Fruit fly (Drosophila melanogaster) whole organism: ENCODE results near the gene Uvrag.

ENCODE experiments used
- CG8478 ChIP-seq: fragments of >200 bp; optimal IDR thresholded peaks from 2 replicates; lab custom pipeline; 2018; ENCODE audit warnings: inconsistent platforms
- Dll ChIP-seq: fragments of >200 bp; optimal IDR thresholded peaks from 2 replicates; lab custom pipeline; 2017
- EcR ChIP-seq, 2 experiments: fragments of >200 bp; optimal IDR thresholded peaks; 2 replicates each; lab custom pipeline; 2017; ENCODE audit warnings: missing biosample characterization in 2 of 2, missing genetic modification characterization in 2 of 2, missing genetic modification reagents in 2 of 2
- pan ChIP-seq: fragments of >200 bp; optimal IDR thresholded peaks from 2 replicates; lab custom pipeline; 2017
- psq ChIP-seq: fragments of >200 bp; optimal IDR thresholded peaks from 2 replicates; lab custom pipeline; 2017
- usp ChIP-seq: fragments of >200 bp; optimal IDR thresholded peaks from 2 replicates; lab custom pipeline; 2017; ENCODE audit warnings: missing biosample characterization, missing genetic modification characterization, mixed read lengths

The Uvrag gene

dm6 chr2L:13304488-13304887 lies 17.9 kb downstream of the Uvrag start, which contains the start of gene CG16825:
TSS of gene CG16825 (plus strand) at chr2L:13304788.
- no peak for TF ChIP-seq usp (GFP tag; lab: Kevin White, UChicago)
- TF ChIP-seq EcR (GFP tag; optimal IDR thresholded peaks at IDR 0.05; lab: Kevin White, UChicago): no peak
- TF ChIP-seq CG8478: no peak
- TF ChIP-seq psq: no peak
- TF ChIP-seq Dll (lab: Kevin White, UChicago): no peak
- no peak for TF ChIP-seq pan

dm6 chr2L:13305000-13305399 lies 18.4 kb downstream of the Uvrag start:
- no peak for TF ChIP-seq pan
- TF ChIP-seq psq: no peak
- TF ChIP-seq EcR (GFP tag; optimal IDR thresholded peaks at IDR 0.05; lab: Kevin White, UChicago): no peak
- TF ChIP-seq Dll (lab: Kevin White, UChicago): no peak
- no peak for TF ChIP-seq CG8478
- no peak for TF ChIP-seq usp (GFP tag; lab: Kevin White, UChicago)

dm6 chr2L:13306655-13307054 lies 20.1 kb downstream of the Uvrag start, which contains the start of gene CG43779:
TSS of gene CG43779 (minus strand) at chr2L:13306755.
- TF ChIP-seq usp (GFP tag; lab: Kevin White, UChicago) (no peak), psq (no peak), pan (no peak), EcR (GFP tag; optimal IDR thresholded peaks at IDR 0.05; lab: Kevin White, UChicago) (no peak), CG8478 (no peak)

dm6 chr2L:13325823-13326222 lies 39.2 kb downstream of the Uvrag start:
- TF ChIP-seq Dll (lab: Kevin White, UChicago) (no peak), pan (no peak), CG8478 (no peak)

- TF ChIP-seq Dll (lab: Kevin White, UChicago) (no peak), EcR (GFP tag; optimal IDR thresholded peaks at IDR 0.05; lab: Kevin White, UChicago) (no peak), pan (no peak), usp (GFP tag; lab: Kevin White, UChicago) (no peak), psq (no peak), CG8478 (no peak)
Observed at dm6 chr2L:13331021-13331420, 44.4 kb downstream of the Uvrag start, which contains the start of gene hbt. TSS of gene hbt (minus strand) at chr2L:13331121.

- TF ChIP-seq Dll (lab: Kevin White, UChicago) (peak; percentile 62), EcR (GFP tag; optimal IDR thresholded peaks at IDR 0.05; lab: Kevin White, UChicago) (no peak)
Observed at dm6 chr2L:13331868-13332544, 45.4 kb downstream of the Uvrag start.

- no peak for TF ChIP-seq CG8478
- TF ChIP-seq Dll (lab: Kevin White, UChicago): no peak
- TF ChIP-seq EcR (GFP tag; optimal IDR thresholded peaks at IDR 0.05; lab: Kevin White, UChicago): no peak
- TF ChIP-seq pan: no peak
- TF ChIP-seq usp (GFP tag; lab: Kevin White, UChicago): no peak
- TF ChIP-seq psq: no peak
Observed at dm6 chr2L:13332736-13333135, 46.2 kb downstream of the Uvrag start.
